Worm (Caenorhabditis elegans) whole organism, L4/young adult: ENCODE measurements around the gene ugt-35.

Source experiments
- W03F9.2 ChIP-seq: fragments of 150-350 bp; optimal IDR thresholded peaks from 2 replicates; lab custom pipeline; 2014; ENCODE audit warnings: missing biosample characterization, missing genetic modification characterization
- him-1 ChIP-seq: sonication (generic microtip); optimal IDR thresholded peaks from 2 replicates; lab custom pipeline; 2016; ENCODE audit warnings: missing genotype, missing genetic modification reagents, missing genetic modification characterization, missing compliant biosample characterization

ce11 chrV:10695181-10695580 is 41.1 kb upstream of the ugt-35 start, which contains the start of gene C05A2.4:
- TF ChIP-seq W03F9.2 (tag; lab: Kevin White, UChicago) (no peak), him-1 (tag; lab: Kevin White, UChicago) (no peak)
